Worm (Caenorhabditis elegans): ENCODE results near the gene qdpr-1.

ce11 chrIII:13380196-13380595 is 13.5 kb upstream of the qdpr-1 start, which contains the start of gene T03F6.6:
- TF ChIP-seq tbx-2 (tag; optimal IDR thresholded peaks at IDR 0.05): no peak
- TF ChIP-seq hlh-6 (tag; optimal IDR thresholded peaks at IDR 0.05): no peak
- TF ChIP-seq elt-2 (tag; optimal IDR thresholded peaks at IDR 0.05): no peak
- TF ChIP-seq ceh-31 (tag; optimal IDR thresholded peaks at IDR 0.05): no peak
- no peak for TF ChIP-seq pax-1 (tag; optimal IDR thresholded peaks at IDR 0.05)
- no peak for TF ChIP-seq hlh-30 (tag; optimal IDR thresholded peaks at IDR 0.05; ENCODE audit: insufficient read depth)
